Worm (Caenorhabditis elegans): ENCODE results near the gene best-15.

Gene best-15

ce11 chrIV:10858300-10859016 lies 26.4 kb upstream of the best-15 start, which contains the start of the genes T11G6.2 and hars-1:
Gene T11G6.2, minus strand, starts transcription at chrIV:10858496.
Gene hars-1, plus strand, starts transcription at chrIV:10858957.
- TF ChIP-seq K11D2.4 (GFP tag; IDR thresholded peaks at IDR 0.05) = no peak
- TF ChIP-seq let-607 (tag; optimal IDR thresholded peaks at IDR 0.05) = peak; percentile 35 to 78
- peak; percentile 53; the same call in 1 of the 2 replicates for TF ChIP-seq ceh-91 (GFP tag; IDR thresholded peaks at IDR 0.05)
- TF ChIP-seq xnd-1 (tag; optimal IDR thresholded peaks at IDR 0.05) = peak; percentile 93
- peak; percentile 49 for TF ChIP-seq efl-1 (GFP tag; optimal IDR thresholded peaks at IDR 0.05)
- 0 out of 2 replicates have a peak, but pooled peaks have one; percentile 18 for TF ChIP-seq pbrm-1 (GFP tag; IDR thresholded peaks at IDR 0.05)
- peak; percentile 86 for TF ChIP-seq nhr-80 (tag; optimal IDR thresholded peaks at IDR 0.05)
- 0 out of 2 replicates have a peak, but pooled peaks have one; percentile 48 for TF ChIP-seq dox-1 (GFP tag; IDR thresholded peaks at IDR 0.05)
- TF ChIP-seq lsl-1 (GFP tag; optimal IDR thresholded peaks at IDR 0.05) = peak; percentile 87
- TF ChIP-seq chd-7 (tag; optimal IDR thresholded peaks at IDR 0.05) = no peak
- peak; percentile 3 for TF ChIP-seq ztf-18 (tag; optimal IDR thresholded peaks at IDR 0.05)
- peak; percentile 97 for TF ChIP-seq madf-8 (GFP tag; conservative IDR thresholded peaks at IDR 0.05)
- no peak for TF ChIP-seq snpc-4 (GFP tag; optimal IDR thresholded peaks at IDR 0.05)
- peak in 1 of 4 experiments; percentile 21 for TF ChIP-seq snpc-4 (tag; optimal IDR thresholded peaks at IDR 0.05)
- TF ChIP-seq ama-1 (optimal IDR thresholded peaks at IDR 0.05) = no peak
- TF ChIP-seq ama-1 (GFP tag; optimal IDR thresholded peaks at IDR 0.05) = no peak
- TF ChIP-seq tlf-1 (GFP tag; optimal IDR thresholded peaks at IDR 0.05) = no peak
- TF ChIP-seq attf-5 (GFP tag; optimal IDR thresholded peaks at IDR 0.05) = peak; percentile 69
- TF ChIP-seq madf-6 (GFP tag; IDR thresholded peaks at IDR 0.05) = peak; percentile 99
- no peak for TF ChIP-seq F52B5.7 (tag; optimal IDR thresholded peaks at IDR 0.05)
- peak; percentile 49; the same call in 1 of the 2 replicates for TF ChIP-seq mcd-1 (GFP tag; IDR thresholded peaks at IDR 0.05)
- TF ChIP-seq F37B4.10 (GFP tag; IDR thresholded peaks at IDR 0.05) = no peak
- peak; percentile 89 for TF ChIP-seq F33H1.4 (GFP tag; IDR thresholded peaks at IDR 0.05)
- no peak for TF ChIP-seq nhr-179 (tag; optimal IDR thresholded peaks at IDR 0.05)
- TF ChIP-seq cebp-1 (GFP tag; IDR thresholded peaks at IDR 0.05) = peak; percentile 67; the same call in 1 of the 2 replicates
- peak; percentile 85 for TF ChIP-seq cebp-1 (tag; optimal IDR thresholded peaks at IDR 0.05)

ce11 chrIV:10855946-10856345 lies 23.9 kb upstream of the best-15 start:
- no peak for TF ChIP-seq ztf-6 (GFP tag; IDR thresholded peaks at IDR 0.05)
- peak; percentile 54; the same call in 1 of the 2 replicates for TF ChIP-seq nfyb-1 (GFP tag; IDR thresholded peaks at IDR 0.05)

- TF ChIP-seq ztf-3 (GFP tag; optimal IDR thresholded peaks at IDR 0.05) (no peak), F49E8.2 (tag; optimal IDR thresholded peaks at IDR 0.05; ENCODE audit: insufficient read depth) (no peak)
These were observed 23.0 kb upstream of the best-15 start, which contains the start of gene T11G6.3 for ce11 chrIV:10855049-10855448. Gene T11G6.3, minus strand, starts transcription at chrIV:10855237.

ce11 chrIV:10854042-10854441 lies 22.0 kb upstream of the best-15 start:
- no peak for TF ChIP-seq unc-62 (GFP tag; optimal IDR thresholded peaks at IDR 0.05)
- TF ChIP-seq F37B4.10 (GFP tag; IDR thresholded peaks at IDR 0.05) = no peak
- TF ChIP-seq nfyb-1 (GFP tag; IDR thresholded peaks at IDR 0.05) = no peak
- TF ChIP-seq hlh-26 (GFP tag; conservative IDR thresholded peaks at IDR 0.05) = no peak
- TF ChIP-seq nfya-2 (GFP tag; IDR thresholded peaks at IDR 0.05) = no peak
- TF ChIP-seq K11D2.4 (GFP tag; IDR thresholded peaks at IDR 0.05) = no peak
- no peak for TF ChIP-seq F57C9.4 (tag; optimal IDR thresholded peaks at IDR 0.05)
- no peak for TF ChIP-seq dpl-1 (GFP tag; optimal IDR thresholded peaks at IDR 0.05)
- TF ChIP-seq attf-3 (GFP tag; conservative IDR thresholded peaks at IDR 0.05) = no peak
- no peak for TF ChIP-seq B0261.1 (tag; optimal IDR thresholded peaks at IDR 0.05)
- TF ChIP-seq dox-1 (GFP tag; IDR thresholded peaks at IDR 0.05) = no peak
- no peak for TF ChIP-seq F52B5.7 (tag; optimal IDR thresholded peaks at IDR 0.05)
- no peak for TF ChIP-seq lin-40 (tag; optimal IDR thresholded peaks at IDR 0.05)
- TF ChIP-seq cebp-1 (GFP tag; IDR thresholded peaks at IDR 0.05) = no peak
- no peak for TF ChIP-seq cebp-1 (tag; optimal IDR thresholded peaks at IDR 0.05)
